Worm (Caenorhabditis elegans): ENCODE data around the gene hex-2.
"Not testable (repeated sequence)": the region's sequence is repeated elsewhere in the genome, so short reads cannot be mapped to it uniquely, and the experiment has no call there.

The hex-2 gene

DNA sequence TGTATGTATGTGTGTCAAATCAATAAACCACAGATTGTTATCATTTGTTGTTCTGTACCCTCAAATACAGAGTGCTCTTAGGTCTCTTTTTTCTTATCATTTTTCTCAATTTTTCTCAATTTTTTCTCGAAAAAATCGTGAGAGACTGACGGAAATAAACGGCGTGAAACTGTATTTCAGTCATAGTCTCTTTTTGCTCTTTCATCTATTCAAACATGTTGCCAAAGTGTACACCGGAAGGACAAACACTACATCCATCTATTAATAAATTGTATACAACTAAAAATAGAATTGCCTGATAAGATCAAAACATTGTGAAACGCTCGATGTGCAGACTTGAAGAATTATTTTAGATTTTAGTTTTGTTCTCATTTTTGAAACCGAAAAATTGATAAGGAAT is 19.8 kb upstream of the hex-2 start:
- TF ChIP-seq tab-1 (GFP tag; IDR thresholded peaks at IDR 0.05) (no peak), klf-2 (GFP tag; conservative IDR thresholded peaks at IDR 0.05) (no peak), ref-1 (GFP tag; conservative IDR thresholded peaks at IDR 0.05) (no peak), cog-1 (tag; optimal IDR thresholded peaks at IDR 0.05) (no peak), med-1 (GFP tag; optimal IDR thresholded peaks at IDR 0.05; ENCODE audit: insufficient read depth) (no peak), ztf-29 (GFP tag; IDR thresholded peaks at IDR 0.05) (no peak), ztf-23 (GFP tag; IDR thresholded peaks at IDR 0.05) (no peak), T22C8.4 (GFP tag; IDR thresholded peaks at IDR 0.05) (no peak), flt-1 (GFP tag; IDR thresholded peaks at IDR 0.05) (no peak)

DNA sequence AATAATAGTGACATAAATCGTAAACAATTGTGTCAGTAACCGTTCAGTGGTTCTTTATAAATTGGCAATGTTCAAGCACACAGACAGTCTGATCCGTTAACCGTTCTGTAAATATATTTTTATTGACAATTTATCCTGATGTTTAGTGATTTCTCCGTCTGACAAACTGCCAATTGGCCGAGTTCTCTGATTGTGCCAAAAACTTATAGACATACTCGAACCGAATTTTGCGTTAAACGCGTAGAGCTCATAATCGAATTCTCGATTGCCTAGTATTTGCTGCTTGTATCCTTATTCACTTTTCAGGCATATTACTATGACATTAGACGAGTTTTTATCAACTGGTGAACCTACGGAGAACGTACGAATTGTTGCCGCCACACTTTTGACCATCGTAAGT is 10.1 kb upstream of the hex-2 start, which contains the start of gene srx-117:
Gene srx-117, plus strand, starts transcription at position 301 of the 400 bp plus-strand sequence.
- no peak for TF ChIP-seq med-1 (GFP tag; optimal IDR thresholded peaks at IDR 0.05; ENCODE audit: insufficient read depth)
- no peak for TF ChIP-seq ztf-29 (GFP tag; IDR thresholded peaks at IDR 0.05)
- no peak for TF ChIP-seq T22C8.4 (GFP tag; IDR thresholded peaks at IDR 0.05)
- no peak for TF ChIP-seq cog-1 (tag; optimal IDR thresholded peaks at IDR 0.05)
- no peak for TF ChIP-seq ztf-23 (GFP tag; IDR thresholded peaks at IDR 0.05)

DNA sequence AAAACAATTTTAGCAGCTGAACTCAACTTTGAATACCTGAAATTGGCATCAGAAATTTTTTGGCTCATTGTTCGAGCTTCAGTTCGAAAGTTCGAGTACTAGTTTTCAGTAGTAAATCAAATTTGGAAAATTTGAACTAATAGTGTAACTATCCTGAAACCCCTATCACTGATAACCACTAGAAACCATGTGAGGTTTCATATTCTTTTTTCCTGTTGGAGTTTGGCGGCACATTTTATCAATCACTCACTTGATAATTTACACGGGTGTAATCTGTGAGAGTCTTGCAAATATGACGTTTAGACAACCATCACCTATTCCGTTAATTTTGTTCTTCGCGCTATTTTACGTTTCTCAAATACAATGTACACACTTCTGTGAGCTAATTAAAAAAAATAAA is 6.9 kb upstream of the hex-2 start, which contains the start of gene C14C11.4:
Gene C14C11.4, plus strand, starts transcription at position 252 of the 400 bp plus-strand sequence.
- no peak for TF ChIP-seq ztf-23 (GFP tag; IDR thresholded peaks at IDR 0.05)
- TF ChIP-seq cog-1 (tag; optimal IDR thresholded peaks at IDR 0.05), result no peak
- no peak for TF ChIP-seq med-1 (GFP tag; optimal IDR thresholded peaks at IDR 0.05; ENCODE audit: insufficient read depth)
- TF ChIP-seq ref-1 (GFP tag; conservative IDR thresholded peaks at IDR 0.05), result no peak
- TF ChIP-seq ztf-29 (GFP tag; IDR thresholded peaks at IDR 0.05), result no peak
- TF ChIP-seq T22C8.4 (GFP tag; IDR thresholded peaks at IDR 0.05), result no peak
- TF ChIP-seq tab-1 (GFP tag; IDR thresholded peaks at IDR 0.05), result no peak
- no peak for TF ChIP-seq flt-1 (GFP tag; IDR thresholded peaks at IDR 0.05)
- TF ChIP-seq klf-2 (GFP tag; conservative IDR thresholded peaks at IDR 0.05), result no peak

DNA sequence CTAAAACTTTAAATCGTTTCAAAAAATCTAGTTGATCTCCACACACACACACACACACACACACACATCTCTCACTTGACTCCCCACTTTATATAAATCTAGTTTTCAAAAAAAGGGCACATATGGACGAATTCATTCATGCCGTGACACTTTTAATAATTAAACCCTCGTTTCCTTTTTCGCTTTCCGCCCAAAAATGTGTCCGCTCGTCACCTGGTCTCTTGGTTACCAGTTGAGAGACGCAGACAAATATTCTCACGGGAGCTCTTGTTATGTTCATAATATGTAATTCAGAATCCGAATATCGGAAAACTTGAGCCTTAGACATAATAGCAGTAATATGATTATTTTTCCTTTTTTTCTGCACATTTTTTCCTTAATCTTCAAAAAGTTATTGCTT is 2.3 kb upstream of the hex-2 start:
- TF ChIP-seq klf-2 (GFP tag; conservative IDR thresholded peaks at IDR 0.05) (no peak), tab-1 (GFP tag; IDR thresholded peaks at IDR 0.05) (no peak), flt-1 (GFP tag; IDR thresholded peaks at IDR 0.05) (no peak), med-1 (GFP tag; optimal IDR thresholded peaks at IDR 0.05; ENCODE audit: insufficient read depth) (no peak), ztf-29 (GFP tag; IDR thresholded peaks at IDR 0.05) (no peak), ztf-23 (GFP tag; IDR thresholded peaks at IDR 0.05) (no peak), T22C8.4 (GFP tag; IDR thresholded peaks at IDR 0.05) (no peak), ref-1 (GFP tag; conservative IDR thresholded peaks at IDR 0.05) (no peak), cog-1 (tag; optimal IDR thresholded peaks at IDR 0.05) (no peak)

DNA sequence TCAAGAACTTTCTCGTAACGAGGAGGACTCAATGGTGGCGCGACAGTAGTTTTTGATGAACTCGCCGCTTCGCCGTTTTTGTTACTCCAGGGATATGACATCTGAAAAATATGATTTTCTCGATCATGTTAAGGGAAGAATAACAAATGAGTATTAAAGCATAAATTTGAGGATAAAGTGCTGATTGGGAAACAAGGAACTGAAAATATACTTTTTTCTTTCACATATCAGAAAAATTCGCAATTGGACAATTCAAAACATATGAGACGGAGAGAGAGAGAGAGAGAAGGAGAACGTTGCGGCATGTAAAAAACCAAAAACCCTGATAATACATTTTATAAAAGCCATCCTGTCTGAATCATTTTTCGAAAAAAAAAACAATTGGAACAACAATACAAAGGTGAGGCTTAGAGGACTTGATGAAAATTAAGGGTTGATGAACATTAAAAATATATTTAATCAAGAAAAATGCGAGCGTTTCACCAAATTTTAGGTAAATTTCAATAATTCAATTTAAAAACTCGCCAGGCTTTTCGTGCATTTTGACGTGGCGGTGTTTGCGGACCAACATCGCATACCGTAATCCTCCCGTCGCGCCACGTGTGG is 6.5 kb downstream of the hex-2 start, which contains the start of the genes mut-14 and C14C11.2:
Gene mut-14, minus strand, starts transcription at position 101 of the 606 bp plus-strand sequence.
Gene C14C11.2, plus strand, starts transcription at position 556 of the 606 bp plus-strand sequence.
- TF ChIP-seq T22C8.4 (GFP tag; IDR thresholded peaks at IDR 0.05) (no peak), ztf-29 (GFP tag; IDR thresholded peaks at IDR 0.05) (no peak), cog-1 (tag; optimal IDR thresholded peaks at IDR 0.05) (no peak), med-1 (GFP tag; optimal IDR thresholded peaks at IDR 0.05; ENCODE audit: insufficient read depth) (no peak), tab-1 (GFP tag; IDR thresholded peaks at IDR 0.05) (no peak), ref-1 (GFP tag; conservative IDR thresholded peaks at IDR 0.05) (no peak), ztf-23 (GFP tag; IDR thresholded peaks at IDR 0.05) (no peak), flt-1 (GFP tag; IDR thresholded peaks at IDR 0.05) (no peak), klf-2 (GFP tag; conservative IDR thresholded peaks at IDR 0.05) (no peak)

DNA sequence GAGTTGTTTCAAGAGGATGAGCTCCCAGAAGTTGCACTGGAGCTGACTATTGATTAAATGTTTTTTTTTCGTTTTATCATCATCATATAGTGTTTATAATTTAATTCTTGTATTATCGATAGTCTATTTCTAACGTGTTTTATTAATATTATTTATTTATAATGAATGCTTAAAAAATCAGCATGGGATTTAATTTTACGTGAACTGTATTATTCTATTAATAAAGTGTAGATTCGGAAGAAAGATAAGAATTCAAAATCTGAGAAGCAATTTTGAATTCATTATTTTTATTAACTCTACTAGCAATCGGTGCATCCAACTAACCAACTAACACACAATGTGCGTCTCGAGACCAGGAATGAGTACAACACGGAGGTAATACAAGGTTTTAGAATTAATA is 9.1 kb downstream of the hex-2 start, which contains the start of gene C14C11.1:
Gene C14C11.1, plus strand, starts transcription at position 301 of the 400 bp plus-strand sequence.
- not testable (repeated sequence) for TF ChIP-seq ztf-23 (GFP tag; IDR thresholded peaks at IDR 0.05); klf-2 (GFP tag; conservative IDR thresholded peaks at IDR 0.05); flt-1 (GFP tag; IDR thresholded peaks at IDR 0.05)

DNA sequence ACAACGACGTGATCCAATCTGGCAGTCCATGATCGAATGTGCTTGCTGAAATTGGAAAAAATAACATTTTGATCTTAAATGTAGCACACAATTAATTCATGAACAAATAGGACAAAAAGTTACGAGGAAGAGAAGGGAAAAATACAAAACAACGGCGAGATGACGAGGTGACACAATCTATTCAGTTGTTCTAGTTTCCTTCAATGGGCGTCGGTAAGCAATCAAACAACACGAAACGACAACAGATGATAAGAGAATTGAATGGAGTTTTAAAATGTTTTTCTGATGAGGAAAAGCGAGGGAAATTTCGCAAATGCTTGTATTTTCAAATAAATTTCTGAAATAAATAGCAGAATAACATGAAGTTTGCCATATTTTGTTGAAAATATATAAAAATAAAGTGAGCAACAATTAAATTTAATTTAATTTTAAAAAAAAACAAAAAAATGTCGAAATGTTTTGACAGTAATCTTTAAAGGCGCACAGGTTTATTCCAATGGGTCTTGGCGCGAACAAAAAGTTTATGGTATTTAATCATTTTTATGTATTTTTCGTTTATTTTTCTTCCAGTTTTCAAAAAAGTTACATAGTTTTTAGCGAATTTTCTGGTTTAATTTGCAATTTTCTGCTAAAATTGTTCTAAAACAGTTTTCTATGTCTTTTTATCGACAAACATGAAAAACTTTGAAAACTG is 11.9 kb downstream of the hex-2 start, which contains the start of gene C14C11.7:
Gene C14C11.7, minus strand, starts transcription at position 51 of the 694 bp plus-strand sequence.
- TF ChIP-seq ref-1 (GFP tag; conservative IDR thresholded peaks at IDR 0.05) (no peak), T22C8.4 (GFP tag; IDR thresholded peaks at IDR 0.05) (no peak), med-1 (GFP tag; optimal IDR thresholded peaks at IDR 0.05; ENCODE audit: insufficient read depth) (no peak), klf-2 (GFP tag; conservative IDR thresholded peaks at IDR 0.05) (no peak), cog-1 (tag; optimal IDR thresholded peaks at IDR 0.05) (no peak), ztf-23 (GFP tag; IDR thresholded peaks at IDR 0.05) (no peak)

DNA sequence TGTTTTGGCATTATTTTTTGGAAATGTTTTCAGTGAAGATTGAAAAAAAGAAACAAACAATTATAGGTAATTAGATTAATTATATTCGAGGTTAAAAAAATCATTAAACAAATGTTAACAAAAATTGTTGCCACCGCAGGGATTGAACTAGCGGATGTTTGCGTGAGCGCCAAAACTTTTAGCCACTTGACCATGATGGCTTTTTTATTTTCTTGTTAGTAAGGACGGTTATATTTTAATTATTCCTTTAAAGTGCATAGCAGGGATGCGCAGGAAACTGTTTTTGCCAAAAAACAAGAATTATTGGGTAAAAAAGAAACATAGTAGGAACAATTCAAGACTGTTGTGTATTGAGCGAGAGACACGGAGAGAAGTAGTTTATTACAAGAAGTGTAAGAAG is 13.1 kb downstream of the hex-2 start:
- TF ChIP-seq T22C8.4 (GFP tag; IDR thresholded peaks at IDR 0.05) (no peak), flt-1 (GFP tag; IDR thresholded peaks at IDR 0.05) (peak; percentile 42; the same call in 1 of the 2 replicates), tab-1 (GFP tag; IDR thresholded peaks at IDR 0.05) (no peak)

DNA sequence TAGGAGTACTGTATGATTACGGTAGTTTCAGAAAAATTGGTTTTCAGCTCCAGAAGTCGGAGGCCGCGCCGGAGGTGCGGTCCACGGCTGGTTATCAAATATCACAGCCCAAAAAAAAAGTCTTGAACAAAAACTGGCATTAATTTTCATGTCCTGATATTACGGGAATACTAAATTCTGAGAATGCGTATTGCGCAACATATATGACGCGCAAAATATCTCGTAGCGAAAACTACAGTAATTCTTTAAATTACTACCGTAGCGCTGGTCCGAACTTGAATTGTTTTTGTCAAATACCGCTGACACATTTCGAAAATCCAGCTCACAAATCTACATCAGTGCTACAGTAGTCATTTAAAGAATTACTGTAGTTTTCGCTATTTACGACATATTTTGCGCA is 14.7 kb downstream of the hex-2 start:
- no peak for TF ChIP-seq flt-1 (GFP tag; IDR thresholded peaks at IDR 0.05)
- no peak for TF ChIP-seq ref-1 (GFP tag; conservative IDR thresholded peaks at IDR 0.05)
- no peak for TF ChIP-seq T22C8.4 (GFP tag; IDR thresholded peaks at IDR 0.05)
- TF ChIP-seq med-1 (GFP tag; optimal IDR thresholded peaks at IDR 0.05; ENCODE audit: insufficient read depth), result no peak
- TF ChIP-seq cog-1 (tag; optimal IDR thresholded peaks at IDR 0.05), result no peak
- TF ChIP-seq tab-1 (GFP tag; IDR thresholded peaks at IDR 0.05), result no peak
- no peak for TF ChIP-seq ztf-23 (GFP tag; IDR thresholded peaks at IDR 0.05)
- TF ChIP-seq klf-2 (GFP tag; conservative IDR thresholded peaks at IDR 0.05), result no peak
- TF ChIP-seq ztf-29 (GFP tag; IDR thresholded peaks at IDR 0.05), result no peak

All from whole organism, midembryonic.